Fruit fly (Drosophila melanogaster): ENCODE measurements around the gene CG3036.

DNA sequence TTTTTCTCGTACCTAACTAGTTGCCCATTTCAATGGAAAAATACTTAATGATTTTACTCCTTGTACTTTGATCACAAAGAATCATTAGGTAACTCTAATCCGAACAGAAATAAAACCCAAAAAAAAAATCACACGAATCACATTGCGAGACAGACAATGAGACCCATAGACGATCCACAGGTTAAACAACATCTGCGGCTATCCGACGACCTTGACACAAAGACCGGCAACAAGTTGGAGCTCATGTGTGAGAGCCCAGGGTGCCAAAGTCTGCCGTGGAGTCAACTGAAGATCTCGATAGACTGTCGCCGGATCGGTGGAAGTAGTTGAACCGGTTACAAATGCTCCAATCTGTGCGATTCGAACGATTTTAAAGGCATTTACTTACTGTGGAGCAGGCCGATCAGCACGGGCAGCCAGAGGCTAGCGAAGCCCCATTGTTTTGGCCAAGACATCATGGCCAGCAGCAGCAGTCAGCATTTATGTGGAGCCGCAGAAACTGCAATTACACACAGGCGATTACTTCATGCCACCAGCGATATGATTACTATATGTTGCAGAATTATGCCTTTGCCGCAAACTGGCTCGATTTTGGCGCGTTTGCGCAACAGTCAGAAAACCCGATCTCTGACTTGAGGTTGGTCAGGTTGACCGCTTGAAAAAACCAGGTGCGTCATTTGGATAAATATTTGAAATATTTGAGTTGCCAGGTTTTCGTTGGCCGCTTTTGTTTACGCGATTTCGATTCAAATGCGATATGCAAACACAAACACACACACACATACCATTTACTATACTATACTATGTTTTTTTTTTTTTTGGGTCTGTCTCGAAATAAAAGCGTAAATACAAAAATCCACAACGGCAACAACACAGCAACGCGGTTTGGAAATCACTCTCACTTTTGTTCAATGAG is 13.7 kb downstream of the CG3036 start:
- TF ChIP-seq CG8478 (optimal IDR thresholded peaks at IDR 0.05) (no peak), EcR (GFP tag; optimal IDR thresholded peaks at IDR 0.05) (no peak), psq (optimal IDR thresholded peaks at IDR 0.05) (no peak), Dll (optimal IDR thresholded peaks at IDR 0.05) (no peak)
